Worm (Caenorhabditis elegans) whole organism, midembryonic: Measurements from ENCODE around the gene srb-3.

Experiments
- T22C8.4 ChIP-seq: fragments of 200-800 bp; sonication (Bioruptor generic); IDR thresholded peaks from 2 replicates; pipeline ENCODE4 v1.3.6; 2022; ENCODE audit warnings: missing genetic modification characterization, missing compliant biosample characterization
- cog-1 ChIP-seq: sonication (generic microtip); optimal IDR thresholded peaks from 2 replicates; lab custom pipeline; 2016; ENCODE audit warnings: missing genetic modification characterization, missing compliant biosample characterization
- flt-1 ChIP-seq: fragments of 200-800 bp; sonication (Bioruptor generic); IDR thresholded peaks from 2 replicates; pipeline ENCODE4 v1.3.6; 2022; ENCODE audit warnings: missing genetic modification characterization, missing compliant biosample characterization
- klf-2 ChIP-seq: fragments of 200-800 bp; sonication (Bioruptor generic); conservative IDR thresholded peaks from 2 replicates; pipeline ENCODE4 v1.3.6; 2022; ENCODE audit warnings: missing genetic modification reagents, missing genetic modification characterization, missing compliant biosample characterization
- ref-1 ChIP-seq: fragments of 200-800 bp; sonication (Bioruptor generic); conservative IDR thresholded peaks from 2 replicates; pipeline ENCODE4 v1.3.6; 2022; ENCODE audit warnings: missing genetic modification reagents, missing genetic modification characterization, missing compliant biosample characterization
- tab-1 ChIP-seq: fragments of 200-800 bp; sonication (Bioruptor generic); IDR thresholded peaks from 2 replicates; pipeline ENCODE4 v1.3.6; 2022; ENCODE audit warnings: missing genetic modification characterization, missing compliant biosample characterization

DNA sequence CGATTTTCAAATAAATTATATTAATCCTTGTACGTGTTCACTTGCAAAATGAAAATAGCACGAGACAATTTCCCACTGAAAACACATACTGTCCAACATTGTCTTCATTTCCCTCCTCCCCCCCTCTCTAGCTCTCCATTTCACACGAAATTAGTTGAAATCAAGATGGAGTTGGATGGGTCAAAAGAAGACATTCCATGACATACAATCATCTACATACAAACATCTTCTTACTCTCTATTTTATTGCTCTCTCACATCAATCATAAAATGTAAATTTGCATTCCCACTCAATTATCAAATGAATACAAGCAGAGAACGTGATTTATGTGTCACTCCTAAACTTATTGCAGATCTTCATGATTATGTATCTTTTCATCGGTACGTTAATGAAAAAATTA is 50.9 kb downstream of the srb-3 start, which contains the start of gene srsy-1:
- no peak for TF ChIP-seq cog-1 (tag; lab: Kevin White, UChicago)
- no peak for TF ChIP-seq ref-1 (GFP tag; lab: Robert Waterston, UW)
- no peak for TF ChIP-seq T22C8.4 (GFP tag; lab: Robert Waterston, UW)
- no peak for TF ChIP-seq tab-1
- TF ChIP-seq klf-2 (GFP tag; lab: Robert Waterston, UW): no peak
- TF ChIP-seq flt-1 (GFP tag; lab: Robert Waterston, UW): no peak
